Worm (Caenorhabditis elegans) whole organism, L4 larva: ENCODE data around the gene ZK742.7.
A peak's percentile ranks its signal among the peaks of the same experiment; 100 is the strongest.

Experiments
- F26F4.8 ChIP-seq: fragments of 200-800 bp; sonication (Bioruptor generic); conservative IDR thresholded peaks from 2 replicates; pipeline ENCODE4 v1.3.6; 2022; ENCODE audit warnings: missing genetic modification characterization, missing compliant biosample characterization
- F49E8.2 ChIP-seq: sonication (generic microtip); optimal IDR thresholded peaks from 2 replicates; lab custom pipeline; 2016; ENCODE audit warnings: missing compliant biosample characterization, mild to moderate bottlenecking, missing genetic modification characterization, borderline replicate concordance
- T20F7.1 ChIP-seq: fragments of 200-800 bp; sonication (Bioruptor generic); optimal IDR thresholded peaks from 2 replicates; lab custom pipeline; 2018; ENCODE audit warnings: mild to moderate bottlenecking, missing genetic modification characterization, missing compliant biosample characterization
- Y48G9A.11 ChIP-seq: fragments of 200-800 bp; sonication (Bioruptor generic); IDR thresholded peaks from 2 replicates; pipeline ENCODE4 v1.3.6; 2022; ENCODE audit warnings: missing genetic modification reagents, missing genetic modification characterization, missing compliant biosample characterization
- ZK337.2 ChIP-seq: fragments of 200-800 bp; sonication (Bioruptor generic); IDR thresholded peaks from 2 replicates; pipeline ENCODE4 v1.3.6; 2022; ENCODE audit warnings: missing genetic modification reagents, missing genetic modification characterization, missing compliant biosample characterization
- ZK546.5 ChIP-seq, 2 experiments: sonication (generic microtip); optimal IDR thresholded peaks; 2 replicates each; lab custom pipeline; 2017; ENCODE audit warnings: missing biosample characterization in 2 of 2, missing genetic modification characterization in 2 of 2
- aha-1 ChIP-seq: fragments of 150-350 bp; peaks from one replicate; lab custom pipeline; 2014; ENCODE audit warnings: missing biosample characterization, missing genetic modification characterization
- ama-1 ChIP-seq: fragments of 150-350 bp; optimal IDR thresholded peaks from 2 replicates; lab custom pipeline; 2014; ENCODE audit warnings: inconsistent platforms, mixed read lengths
- attf-4 ChIP-seq: sonication (generic microtip); optimal IDR thresholded peaks from 3 replicates; lab custom pipeline; 2017; ENCODE audit warnings: missing biosample characterization, missing genetic modification characterization
- ceh-32 ChIP-seq: sonication (generic microtip); optimal IDR thresholded peaks from 2 replicates; lab custom pipeline; 2016; ENCODE audit warnings: mild to moderate bottlenecking, missing genetic modification characterization, missing compliant biosample characterization; ENCODE audit not compliant: poor library complexity
- ceh-44 ChIP-seq: fragments of 200-800 bp; sonication (Bioruptor generic); IDR thresholded peaks from 2 replicates; pipeline ENCODE4 v1.3.6; 2022; ENCODE audit warnings: missing genetic modification reagents, missing genetic modification characterization, missing compliant biosample characterization
- ceh-62 ChIP-seq: sonication (generic microtip); optimal IDR thresholded peaks from 2 replicates; lab custom pipeline; 2017; ENCODE audit warnings: missing biosample characterization, missing genetic modification characterization
- ceh-82 ChIP-seq: sonication (generic microtip); optimal IDR thresholded peaks from 2 replicates; lab custom pipeline; 2017; ENCODE audit warnings: missing biosample characterization, missing genetic modification characterization
- ces-1 ChIP-seq: fragments of 150-350 bp; sonication (generic microtip); optimal IDR thresholded peaks from 4 replicates; lab custom pipeline; 2014; ENCODE audit warnings: missing biosample characterization, missing genetic modification reagents, missing genetic modification characterization
- cey-2 ChIP-seq: sonication (generic microtip); optimal IDR thresholded peaks from 3 replicates; lab custom pipeline; 2017; ENCODE audit warnings: missing genetic modification characterization, mild to moderate bottlenecking, missing compliant biosample characterization, antibody characterized with exemption, borderline replicate concordance; ENCODE audit not compliant: insufficient read depth
- daf-19 ChIP-seq: fragments of 200-800 bp; sonication (Bioruptor generic); conservative IDR thresholded peaks from 2 replicates; pipeline ENCODE4 v1.3.6; 2022; ENCODE audit warnings: missing genetic modification characterization, missing compliant biosample characterization
- dmd-8 ChIP-seq: fragments of 200-800 bp; sonication (Bioruptor generic); IDR thresholded peaks from 2 replicates; pipeline ENCODE4 v1.3.6; 2022; ENCODE audit warnings: missing genetic modification characterization, missing compliant biosample characterization
- duxl-1 ChIP-seq: sonication (generic microtip); optimal IDR thresholded peaks from 2 replicates; lab custom pipeline; 2016; ENCODE audit warnings: mild to moderate bottlenecking, missing genetic modification characterization, moderate library complexity, missing compliant biosample characterization; ENCODE audit not compliant: poor library complexity
- dve-1 ChIP-seq: sonication (generic microtip); optimal IDR thresholded peaks from 2 replicates; lab custom pipeline; 2017; ENCODE audit warnings: antibody characterized with exemption, mild to moderate bottlenecking, missing genetic modification characterization, missing compliant biosample characterization; ENCODE audit not compliant: insufficient read depth
- egl-27 ChIP-seq: sonication (generic microtip); optimal IDR thresholded peaks from 3 replicates; lab custom pipeline; 2017; ENCODE audit warnings: missing biosample characterization, missing genetic modification reagents, missing genetic modification characterization
- fkh-10 ChIP-seq: fragments of 150-350 bp; optimal IDR thresholded peaks from 2 replicates; lab custom pipeline; 2014; ENCODE audit warnings: missing biosample characterization, missing genetic modification reagents, missing genetic modification characterization
- gei-8 ChIP-seq: fragments of 200-800 bp; sonication (Bioruptor generic); optimal IDR thresholded peaks from 2 replicates; lab custom pipeline; 2018; ENCODE audit warnings: mild to moderate bottlenecking, missing genetic modification characterization, missing compliant biosample characterization
- hif-1 ChIP-seq, 2 experiments: sonication (generic microtip); optimal IDR thresholded peaks; 2 replicates each; lab custom pipeline; 2016 to 2017; ENCODE audit warnings: missing compliant biosample characterization in 2 of 2, missing genetic modification characterization in 2 of 2, missing genetic modification reagents in 2 of 2, missing genotype in 2 of 2, mild to moderate bottlenecking in 1 of 2
- hlh-30 ChIP-seq: sonication (generic microtip); optimal IDR thresholded peaks from 2 replicates; lab custom pipeline; 2017; ENCODE audit warnings: antibody characterized with exemption, mild to moderate bottlenecking, missing genetic modification characterization, missing compliant biosample characterization; ENCODE audit not compliant: insufficient read depth
- lin-13 ChIP-seq: fragments of 150-350 bp; optimal IDR thresholded peaks from 2 replicates; lab custom pipeline; 2014; ENCODE audit warnings: missing biosample characterization, missing genetic modification reagents, missing genetic modification characterization
- lin-29 ChIP-seq: fragments of 200-800 bp; sonication (Bioruptor generic); IDR thresholded peaks from 2 replicates; pipeline ENCODE4 v1.3.6; 2022; ENCODE audit warnings: missing genetic modification reagents, missing genetic modification characterization, missing compliant biosample characterization
- lin-38 ChIP-seq: fragments of 200-800 bp; sonication (Bioruptor generic); IDR thresholded peaks from 2 replicates; pipeline ENCODE4 v1.3.6; 2022; ENCODE audit warnings: missing genetic modification reagents, missing genetic modification characterization, missing compliant biosample characterization
- lin-39 ChIP-seq: fragments of 150-350 bp; optimal IDR thresholded peaks from 2 replicates; lab custom pipeline; 2014; ENCODE audit warnings: missing biosample characterization, missing genetic modification reagents, missing genetic modification characterization
- lir-3 ChIP-seq: sonication (generic microtip); optimal IDR thresholded peaks from 2 replicates; lab custom pipeline; 2016; ENCODE audit warnings: mild to moderate bottlenecking, missing genetic modification characterization, missing compliant biosample characterization
- lsy-2 ChIP-seq, 2 experiments: fragments of 150-350 bp in 1 of 2; sonication (generic microtip) in 1 of 2; optimal IDR thresholded peaks; 2 replicates each; lab custom pipeline; 2014 to 2017; ENCODE audit warnings: missing biosample characterization in 2 of 2, missing genetic modification characterization in 2 of 2
- madf-9 ChIP-seq: fragments of 200-800 bp; sonication (Bioruptor generic); conservative IDR thresholded peaks from 2 replicates; pipeline ENCODE4 v1.3.6; 2022; ENCODE audit warnings: missing genetic modification reagents, missing genetic modification characterization, missing compliant biosample characterization
- mdt-29 ChIP-seq: fragments of 200-800 bp; sonication (Bioruptor generic); IDR thresholded peaks from 2 replicates; pipeline ENCODE4 v1.3.6; 2022; ENCODE audit warnings: missing genetic modification reagents, missing genetic modification characterization, missing compliant biosample characterization
- mep-1 ChIP-seq: fragments of 150-350 bp; sonication (generic microtip); optimal IDR thresholded peaks from 3 replicates; lab custom pipeline; 2014; ENCODE audit warnings: missing biosample characterization, missing genetic modification characterization
- mes-2 ChIP-seq: sonication (generic microtip); optimal IDR thresholded peaks from 2 replicates; lab custom pipeline; 2016; ENCODE audit warnings: missing genotype, mild to moderate bottlenecking, missing genetic modification characterization, missing compliant biosample characterization; ENCODE audit not compliant: poor library complexity, severe bottlenecking
- mxl-3 ChIP-seq: fragments of 200-800 bp; sonication (Bioruptor generic); optimal IDR thresholded peaks from 2 replicates; lab custom pipeline; 2018; ENCODE audit warnings: mild to moderate bottlenecking, missing genetic modification characterization, missing compliant biosample characterization
- nhr-102 ChIP-seq: sonication (generic microtip); optimal IDR thresholded peaks from 2 replicates; lab custom pipeline; 2016; ENCODE audit warnings: mild to moderate bottlenecking, missing genetic modification characterization, moderate library complexity, missing compliant biosample characterization
- nhr-11 ChIP-seq: fragments of 150-350 bp; optimal IDR thresholded peaks from 2 replicates; lab custom pipeline; 2014; ENCODE audit warnings: missing biosample characterization, missing genetic modification characterization
- nhr-111 ChIP-seq: fragments of 200-800 bp; sonication (Bioruptor generic); optimal IDR thresholded peaks from 2 replicates; lab custom pipeline; 2018; ENCODE audit warnings: mild to moderate bottlenecking, missing genetic modification characterization, missing compliant biosample characterization
- nhr-25 ChIP-seq: sonication (generic microtip); optimal IDR thresholded peaks from 2 replicates; lab custom pipeline; 2017; ENCODE audit warnings: missing genetic modification characterization, mild to moderate bottlenecking, missing compliant biosample characterization, antibody characterized with exemption, moderate library complexity, borderline replicate concordance; ENCODE audit not compliant: insufficient read depth
- nhr-28 ChIP-seq: fragments of 150-350 bp; optimal IDR thresholded peaks from 2 replicates; lab custom pipeline; 2014; ENCODE audit warnings: missing biosample characterization, missing genetic modification characterization
- sdz-12 ChIP-seq: fragments of 200-800 bp; sonication (Bioruptor generic); optimal IDR thresholded peaks from 2 replicates; lab custom pipeline; 2018; ENCODE audit warnings: mild to moderate bottlenecking, missing genetic modification characterization, missing compliant biosample characterization
- snpc-4 ChIP-seq: fragments of 150-350 bp; optimal IDR thresholded peaks from 2 replicates; lab custom pipeline; 2014; ENCODE audit warnings: missing biosample characterization, missing genetic modification characterization
- tra-1 ChIP-seq: fragments of 200-800 bp; sonication (Bioruptor generic); IDR thresholded peaks from 2 replicates; pipeline ENCODE4 v1.3.6; 2022; ENCODE audit warnings: missing genetic modification reagents, missing genetic modification characterization, missing compliant biosample characterization
- unc-130 ChIP-seq: sonication (generic microtip); optimal IDR thresholded peaks from 2 replicates; lab custom pipeline; 2016; ENCODE audit warnings: missing genetic modification reagents, missing genetic modification characterization, missing compliant biosample characterization
- unc-62 ChIP-seq, 3 experiments: fragments of 150-350 bp in 1 of 3; sonication (generic microtip); optimal IDR thresholded peaks in 2 of 3; peaks in 1 of 3; 1 replicate in 1 of 3; 2 replicates in 2 of 3; lab custom pipeline; 2014 to 2017; ENCODE audit warnings: missing biosample characterization in 3 of 3, missing genetic modification characterization in 3 of 3, missing genetic modification reagents in 3 of 3, missing genotype in 1 of 3
- zag-1 ChIP-seq: fragments of 150-350 bp; optimal IDR thresholded peaks from 2 replicates; lab custom pipeline; 2014; ENCODE audit warnings: missing biosample characterization, missing genetic modification characterization
- zfp-3 ChIP-seq: fragments of 200-800 bp; sonication (Bioruptor generic); conservative IDR thresholded peaks from 2 replicates; pipeline ENCODE4 v1.3.6; 2022; ENCODE audit warnings: missing genetic modification reagents, missing genetic modification characterization, missing compliant biosample characterization
- zip-11 ChIP-seq: fragments of 200-800 bp; sonication (Bioruptor generic); IDR thresholded peaks from 2 replicates; pipeline ENCODE4 v1.3.6; 2022; ENCODE audit warnings: missing genetic modification characterization, missing compliant biosample characterization
- ztf-11 ChIP-seq: fragments of 150-350 bp; optimal IDR thresholded peaks from 2 replicates; lab custom pipeline; 2014; ENCODE audit warnings: missing biosample characterization, missing genetic modification characterization

The ZK742.7 gene

ce11 chrV:7776029-7776628 is 22.1 kb upstream of the ZK742.7 start, which contains the start of the genes rpl-39 and rps-30 (continued):
- TF ChIP-seq unc-62 (GFP tag; optimal IDR thresholded peaks at IDR 0.05 in 1 of 2; lab: Kevin White, UChicago) (no peak), unc-62 (tag; optimal IDR thresholded peaks at IDR 0.05; lab: Kevin White, UChicago) (no peak), tra-1 (GFP tag; lab: Robert Waterston, UW) (no peak), lin-38 (GFP tag; lab: Robert Waterston, UW) (peak; percentile 80), zfp-3 (no peak), mdt-29 (no peak), aha-1 (peak; percentile 48), gei-8 (GFP tag; lab: Kevin White, UChicago) (no peak), ZK546.5 (tag; optimal IDR thresholded peaks at IDR 0.05; lab: Kevin White, UChicago) (no peak), F26F4.8 (GFP tag; lab: Robert Waterston, UW) (no peak), hif-1 (tag; optimal IDR thresholded peaks at IDR 0.05; lab: Kevin White, UChicago) (peak in 1 of 2 experiments; percentile 83), hlh-30 (tag; lab: Kevin White, UChicago) (peak; percentile 78), dmd-8 (no peak), ZK337.2 (no peak), egl-27 (tag; lab: Kevin White, UChicago) (no peak), snpc-4 (no peak), ceh-82 (no peak), fkh-10 (peak; percentile 61), nhr-102 (peak; percentile 33), cey-2 (tag; lab: Kevin White, UChicago) (no peak), unc-130 (GFP tag; lab: Kevin White, UChicago) (peak; percentile 52), zip-11 (GFP tag; lab: Robert Waterston, UW) (no peak), Y48G9A.11 (GFP tag; lab: Robert Waterston, UW) (0 out of 2 replicates have a peak, but pooled peaks have one; percentile 53), madf-9 (0 out of 2 replicates have a peak, but pooled peaks have one; percentile 26), F49E8.2 (tag; lab: Kevin White, UChicago) (no peak), lin-29 (GFP tag; lab: Robert Waterston, UW) (peak; percentile 58), ceh-32 (tag; lab: Kevin White, UChicago) (no peak), nhr-111 (GFP tag; lab: Kevin White, UChicago) (no peak), sdz-12 (GFP tag; lab: Kevin White, UChicago) (no peak), ceh-44 (GFP tag; lab: Robert Waterston, UW) (no peak), lsy-2 (tag; optimal IDR thresholded peaks at IDR 0.05; lab: Kevin White, UChicago) (peak; percentile 4 to 91), attf-4 (tag; lab: Kevin White, UChicago) (no peak), dve-1 (peak; percentile 83), nhr-11 (tag; lab: Kevin White, UChicago) (peak; percentile 87), ces-1 (GFP tag; lab: Kevin White, UChicago) (no peak), mep-1 (tag; lab: Kevin White, UChicago) (peak; percentile 90), ceh-62 (tag; lab: Kevin White, UChicago) (no peak), lin-39 (tag; lab: Kevin White, UChicago) (no peak), ama-1 (lab: Kevin White, UChicago) (peak; percentile 40), zag-1 (tag; lab: Kevin White, UChicago) (no peak), ztf-11 (no peak), duxl-1 (peak; percentile 23), lir-3 (no peak), T20F7.1 (GFP tag; lab: Kevin White, UChicago) (peak; percentile 82), lin-13 (GFP tag; lab: Kevin White, UChicago) (peak; percentile 77), nhr-25 (tag; lab: Kevin White, UChicago) (peak; percentile 72), mxl-3 (GFP tag; lab: Kevin White, UChicago) (peak; percentile 46), mes-2 (tag; lab: Kevin White, UChicago) (peak; percentile 87), nhr-28 (tag; lab: Kevin White, UChicago) (peak; percentile 81), daf-19 (no peak)
